Fruit fly (Drosophila melanogaster): ENCODE data around the gene Or65c.

- TF ChIP-seq h (optimal IDR thresholded peaks at IDR 0.05) = no peak
- no peak for TF ChIP-seq psq (optimal IDR thresholded peaks at IDR 0.05)
These were observed 30.8 kb upstream of the Or65c start for dm6 chr3L:6296611-6297010.
